Worm (Caenorhabditis elegans) whole organism, L1 larva: ENCODE data around the gene F53C11.5.

Source experiments
- C34B4.2 ChIP-seq: sonication (generic microtip); optimal IDR thresholded peaks from 2 replicates; lab custom pipeline; 2017; ENCODE audit warnings: mild to moderate bottlenecking, missing genetic modification characterization, missing compliant biosample characterization
- aly-2 ChIP-seq: fragments of 150-350 bp; optimal IDR thresholded peaks from 2 replicates; lab custom pipeline; 2014; ENCODE audit warnings: missing biosample characterization, missing genetic modification characterization
- blmp-1 ChIP-seq: fragments of 150-350 bp; optimal IDR thresholded peaks from 2 replicates; lab custom pipeline; 2014; ENCODE audit warnings: missing biosample characterization, missing genetic modification characterization
- ceh-8 ChIP-seq: fragments of 200-800 bp; sonication (Bioruptor generic); optimal IDR thresholded peaks from 2 replicates; lab custom pipeline; 2018; ENCODE audit warnings: mild to moderate bottlenecking, missing genetic modification characterization, moderate library complexity, missing compliant biosample characterization
- lin-15B ChIP-seq: fragments of 150-350 bp; sonication (generic microtip); optimal IDR thresholded peaks from 3 replicates; lab custom pipeline; 2014; ENCODE audit warnings: missing biosample characterization, missing genetic modification characterization
- nhr-11 ChIP-seq: fragments of 150-350 bp; optimal IDR thresholded peaks from 2 replicates; lab custom pipeline; 2014; ENCODE audit warnings: missing biosample characterization, missing genetic modification characterization
- nhr-20 ChIP-seq: sonication (generic microtip); optimal IDR thresholded peaks from 2 replicates; lab custom pipeline; 2016; ENCODE audit warnings: mild to moderate bottlenecking, missing genetic modification characterization, missing compliant biosample characterization
- nhr-76 ChIP-seq: sonication (generic microtip); optimal IDR thresholded peaks from 2 replicates; lab custom pipeline; 2017; ENCODE audit warnings: missing biosample characterization, missing genetic modification characterization
- pag-3 ChIP-seq: sonication (generic microtip); optimal IDR thresholded peaks from 2 replicates; lab custom pipeline; 2017; ENCODE audit warnings: missing genetic modification characterization, mild to moderate bottlenecking, missing compliant biosample characterization, antibody characterized with exemption, borderline replicate concordance; ENCODE audit not compliant: insufficient read depth
- unc-30 ChIP-seq: sonication (generic microtip); optimal IDR thresholded peaks from 2 replicates; lab custom pipeline; 2017; ENCODE audit warnings: missing biosample characterization, missing genetic modification characterization
- ztf-11 ChIP-seq, 2 experiments: sonication (generic microtip); optimal IDR thresholded peaks; 2 replicates each; lab custom pipeline; 2016 to 2017; ENCODE audit warnings: missing genetic modification characterization in 2 of 2, missing biosample characterization in 1 of 2, missing compliant biosample characterization in 1 of 2

- TF ChIP-seq nhr-11 (no peak), blmp-1 (tag; lab: Kevin White, UChicago) (peak; percentile 25), pag-3 (tag; lab: Kevin White, UChicago) (no peak), lin-15B (tag; lab: Kevin White, UChicago) (no peak), ceh-8 (GFP tag; lab: Kevin White, UChicago) (no peak), nhr-20 (no peak), nhr-76 (tag; lab: Kevin White, UChicago) (no peak), ztf-11 (tag; optimal IDR thresholded peaks at IDR 0.05; lab: Kevin White, UChicago) (no peak), aly-2 (no peak), C34B4.2 (tag; lab: Kevin White, UChicago) (no peak), unc-30 (tag; lab: Kevin White, UChicago) (no peak)
These were observed 19.0 kb upstream of the F53C11.5 start, which contains the start of gene F20G2.3 for ce11 chrV:13768388-13768787.
